Fruit fly (Drosophila melanogaster): ENCODE measurements around the gene CG14314.
A peak's percentile ranks its signal among the peaks of the same experiment; 100 is the strongest.

CG14314 gene

DNA sequence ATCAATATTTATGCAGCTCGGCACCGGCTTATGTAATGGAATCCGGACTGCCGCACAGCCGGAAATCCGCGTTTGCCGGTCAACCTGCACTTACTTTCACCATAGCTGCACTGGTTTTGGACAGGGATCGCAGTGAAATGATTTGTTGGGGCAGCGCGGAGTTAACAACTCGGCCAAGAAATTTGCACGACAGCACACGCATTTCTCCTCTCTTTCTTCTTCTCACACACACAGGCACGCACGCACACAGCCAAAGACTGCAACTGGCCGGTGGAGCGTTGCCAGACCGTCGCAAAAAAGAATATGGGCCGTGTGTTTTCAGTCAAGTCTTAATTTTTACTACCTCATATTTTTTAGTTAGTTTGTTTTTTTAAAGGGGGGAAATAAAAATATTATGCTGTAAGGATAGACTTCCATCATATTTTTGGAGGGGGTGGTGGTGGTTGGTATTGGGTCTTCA is 49.7 kb upstream of the CG14314 start (continued):
- TF ChIP-seq Rfx (GFP tag; IDR thresholded peaks at IDR 0.05) (peak; percentile 26; the same call in 1 of the 2 replicates), CG3847 (GFP tag; IDR thresholded peaks at IDR 0.05) (peak; percentile 28; the same call in 1 of the 2 replicates), insv (GFP tag; optimal IDR thresholded peaks at IDR 0.05) (peak in 1 of 2 experiments; percentile 29), CG7357 (GFP tag; IDR thresholded peaks at IDR 0.05) (no peak), Atf3 (GFP tag; optimal IDR thresholded peaks at IDR 0.05) (no peak), cg (GFP tag; optimal IDR thresholded peaks at IDR 0.05) (peak; percentile 81), vnd (GFP tag; IDR thresholded peaks at IDR 0.05; ENCODE audit: partially characterized antibody) (no peak), tin (GFP tag; optimal IDR thresholded peaks at IDR 0.05) (peak; percentile 8), pb (GFP tag; optimal IDR thresholded peaks at IDR 0.05) (no peak), row (GFP tag; IDR thresholded peaks at IDR 0.05) (peak; percentile 55; the same call in 2 of the 3 replicates), stwl (tag; optimal IDR thresholded peaks at IDR 0.05) (peak; percentile 29), hb (GFP tag; IDR thresholded peaks at IDR 0.05; ENCODE audit: partially characterized antibody) (no peak), Hand (GFP tag; optimal IDR thresholded peaks at IDR 0.05) (no peak), CG2202 (tag; optimal IDR thresholded peaks at IDR 0.05) (no peak), chinmo (GFP tag; IDR thresholded peaks at IDR 0.05; ENCODE audit: partially characterized antibody) (peak; percentile 94), Dp (GFP tag; optimal IDR thresholded peaks at IDR 0.05) (no peak), lilli (GFP tag; optimal IDR thresholded peaks at IDR 0.05) (no peak), CG13287 (GFP tag; IDR thresholded peaks at IDR 0.05; ENCODE audit: partially characterized antibody) (peak; percentile 18), pzg (GFP tag; optimal IDR thresholded peaks at IDR 0.05) (peak; percentile 38), ci (GFP tag; IDR thresholded peaks at IDR 0.05) (peak; percentile 29; the same call in 1 of the 3 replicates), Pdp1 (GFP tag; optimal IDR thresholded peaks at IDR 0.05) (peak in 1 of 2 experiments; percentile 94), Med (GFP tag) (peak; percentile 73), CG8924 (tag; optimal IDR thresholded peaks at IDR 0.05) (peak; percentile 7), trem (tag; optimal IDR thresholded peaks at IDR 0.05) (peak; percentile 27), CG10543 (GFP tag; optimal IDR thresholded peaks at IDR 0.05) (peak; percentile 40)

- no peak for TF ChIP-seq az2 (GFP tag; optimal IDR thresholded peaks at IDR 0.05)
- TF ChIP-seq CG14965 (GFP tag; optimal IDR thresholded peaks at IDR 0.05; ENCODE audit: borderline replicate concordance): no peak
- TF ChIP-seq Sry-β (GFP tag; optimal IDR thresholded peaks at IDR 0.05): no peak
- TF ChIP-seq NFAT (GFP tag; IDR thresholded peaks at IDR 0.05): peak; percentile 25; the same call in 1 of the 2 replicates
- no peak for TF ChIP-seq sr (GFP tag; IDR thresholded peaks at IDR 0.05)
- TF ChIP-seq CG34422 (GFP tag; IDR thresholded peaks at IDR 0.05): no peak
- no peak for TF ChIP-seq CG10431 (GFP tag; optimal IDR thresholded peaks at IDR 0.05)
- peak; percentile 48; the same call in 2 of the 4 replicates for TF ChIP-seq Gug (GFP tag; IDR thresholded peaks at IDR 0.05)
- TF ChIP-seq chm (GFP tag; IDR thresholded peaks at IDR 0.05): no peak
- no peak for TF ChIP-seq grn (GFP tag; optimal IDR thresholded peaks at IDR 0.05)
- peak; percentile 18 for TF ChIP-seq D19A (tag; optimal IDR thresholded peaks at IDR 0.05)
- no peak for TF ChIP-seq CG11398 (GFP tag; optimal IDR thresholded peaks at IDR 0.05)
- TF ChIP-seq ara (GFP tag; IDR thresholded peaks at IDR 0.05): no peak
- TF ChIP-seq Taf1 (GFP tag; IDR thresholded peaks at IDR 0.05): no peak
- no peak for TF ChIP-seq CG2678 (tag; optimal IDR thresholded peaks at IDR 0.05)
- TF ChIP-seq ttk (GFP tag; IDR thresholded peaks at IDR 0.05): no peak
- no peak for TF ChIP-seq Trl (optimal IDR thresholded peaks at IDR 0.05)
- TF ChIP-seq Trl (GFP tag; optimal IDR thresholded peaks at IDR 0.05): no peak
- no peak for TF ChIP-seq esg (GFP tag; conservative IDR thresholded peaks at IDR 0.05)
- peak; percentile 7; the same call in 1 of the 2 replicates for TF ChIP-seq vvl (GFP tag; IDR thresholded peaks at IDR 0.05)
- no peak for TF ChIP-seq Nf-YB (GFP tag; optimal IDR thresholded peaks at IDR 0.05)
- TF ChIP-seq ro (GFP tag; IDR thresholded peaks at IDR 0.05): no peak
- TF ChIP-seq pb (GFP tag; optimal IDR thresholded peaks at IDR 0.05): no peak
- TF ChIP-seq row (GFP tag; IDR thresholded peaks at IDR 0.05): peak; percentile 41
- TF ChIP-seq Pdp1 (GFP tag; optimal IDR thresholded peaks at IDR 0.05): no peak
- TF ChIP-seq CG6854 (GFP tag; optimal IDR thresholded peaks at IDR 0.05): no peak
- no peak for TF ChIP-seq HHEX (GFP tag; optimal IDR thresholded peaks at IDR 0.05)
- no peak for TF ChIP-seq dm (GFP tag; optimal IDR thresholded peaks at IDR 0.05)
- TF ChIP-seq Elba2 (GFP tag; optimal IDR thresholded peaks at IDR 0.05): no peak
- no peak for TF ChIP-seq CG8089 (GFP tag; optimal IDR thresholded peaks at IDR 0.05)
Measured at dm6 chr3R:18167173-18167415, 48.8 kb upstream of the CG14314 start, which contains the start of the genes CG7215 and Prx5. TSS of gene CG7215 (minus strand) at chr3R:18167273. TSS of gene Prx5 (minus strand) at chr3R:18167273.

Measured in whole organism, embryonic.